Fruit fly (Drosophila melanogaster): ENCODE results near the gene CG34133.

Gene CG34133

dm6 chr3R:29837771-29838170, 31.4 kb upstream of the CG34133 start:
- no peak for TF ChIP-seq dac (GFP tag; optimal IDR thresholded peaks at IDR 0.05)
- TF ChIP-seq ss (GFP tag; optimal IDR thresholded peaks at IDR 0.05) = peak in 1 of 2 experiments; percentile 34
- TF ChIP-seq CG3032 (tag; optimal IDR thresholded peaks at IDR 0.05) = no peak
- TF ChIP-seq CG1621 (tag; optimal IDR thresholded peaks at IDR 0.05) = no peak
- TF ChIP-seq svp (GFP tag) = no peak
- TF ChIP-seq Ets21C (GFP tag; optimal IDR thresholded peaks at IDR 0.05) = no peak
- TF ChIP-seq topi (GFP tag; optimal IDR thresholded peaks at IDR 0.05) = no peak
- peak; percentile 72; the same call in 2 of the 3 replicates for TF ChIP-seq CG8119 (GFP tag; IDR thresholded peaks at IDR 0.05)
- no peak for TF ChIP-seq CG3919 (GFP tag; optimal IDR thresholded peaks at IDR 0.05)
- no peak for TF ChIP-seq Lpt (GFP tag; optimal IDR thresholded peaks at IDR 0.05)
- no peak for TF ChIP-seq dsx (GFP tag; optimal IDR thresholded peaks at IDR 0.05; ENCODE audit: poor library complexity, severe bottlenecking)
- no peak for TF ChIP-seq CG11902 (GFP tag; optimal IDR thresholded peaks at IDR 0.05)
- TF ChIP-seq salr (GFP tag; optimal IDR thresholded peaks at IDR 0.05) = no peak
- no peak for TF ChIP-seq vri (GFP tag; optimal IDR thresholded peaks at IDR 0.05)
- no peak for TF ChIP-seq net (GFP tag; optimal IDR thresholded peaks at IDR 0.05)
- 0 out of 2 replicates have a peak, but pooled peaks have one; percentile 5 for TF ChIP-seq CG11294 (GFP tag; IDR thresholded peaks at IDR 0.05)
- no peak for TF ChIP-seq Sox14 (GFP tag; optimal IDR thresholded peaks at IDR 0.05)
- no peak for TF ChIP-seq lz (GFP tag; optimal IDR thresholded peaks at IDR 0.05)
- no peak for TF ChIP-seq esn (GFP tag; optimal IDR thresholded peaks at IDR 0.05)
- peak; percentile 42 for TF ChIP-seq Hr4 (GFP tag; optimal IDR thresholded peaks at IDR 0.05)
- peak; percentile 58; the same call in 1 of the 3 replicates for TF ChIP-seq eg (GFP tag; IDR thresholded peaks at IDR 0.05)
- TF ChIP-seq fd85E (GFP tag; optimal IDR thresholded peaks at IDR 0.05) = no peak
- TF ChIP-seq CG10631 (GFP tag; optimal IDR thresholded peaks at IDR 0.05) = peak; percentile 29
- TF ChIP-seq Eip78C (GFP tag) = peak; percentile 49
- no peak for TF ChIP-seq Ets96B (tag; optimal IDR thresholded peaks at IDR 0.05)
- 0 out of 3 replicates have a peak, but pooled peaks have one; percentile 49 for TF ChIP-seq CG6163 (GFP tag; IDR thresholded peaks at IDR 0.05)
- peak; percentile 64 for TF ChIP-seq CG32006 (GFP tag; optimal IDR thresholded peaks at IDR 0.05)
- no peak for TF ChIP-seq Eip75B (GFP tag; optimal IDR thresholded peaks at IDR 0.05)
- TF ChIP-seq CG8632 (GFP tag; optimal IDR thresholded peaks at IDR 0.05) = no peak
- TF ChIP-seq pdm3 (GFP tag; optimal IDR thresholded peaks at IDR 0.05) = peak; percentile 4
- TF ChIP-seq Met (GFP tag; optimal IDR thresholded peaks at IDR 0.05) = no peak
- TF ChIP-seq Hr39 (GFP tag; optimal IDR thresholded peaks at IDR 0.05) = no peak
- no peak for TF ChIP-seq Sox102F (GFP tag; optimal IDR thresholded peaks at IDR 0.05)
- no peak for TF ChIP-seq Sox15 (GFP tag; optimal IDR thresholded peaks at IDR 0.05)
- no peak for TF ChIP-seq fd59A (GFP tag; optimal IDR thresholded peaks at IDR 0.05)
- TF ChIP-seq CG7368 (GFP tag; optimal IDR thresholded peaks at IDR 0.05) = no peak
- peak; percentile 71 for TF ChIP-seq CG15336 (GFP tag; IDR thresholded peaks at IDR 0.05)
- no peak for TF ChIP-seq fkh (GFP tag; optimal IDR thresholded peaks at IDR 0.05)

- TF ChIP-seq CG15336 (GFP tag; IDR thresholded peaks at IDR 0.05) = peak; percentile 29; the same call in 1 of the 2 replicates
- peak; percentile 7 for TF ChIP-seq fd59A (GFP tag; optimal IDR thresholded peaks at IDR 0.05)
- no peak for TF ChIP-seq Ets21C (GFP tag; optimal IDR thresholded peaks at IDR 0.05)
- peak; percentile 10 for TF ChIP-seq acj6 (GFP tag; optimal IDR thresholded peaks at IDR 0.05)
- TF ChIP-seq OdsH (GFP tag; optimal IDR thresholded peaks at IDR 0.05) = peak; percentile 31
- TF ChIP-seq CG6163 (GFP tag; IDR thresholded peaks at IDR 0.05) = 0 out of 3 replicates have a peak, but pooled peaks have one; percentile 13
- TF ChIP-seq Eip78C (GFP tag) = peak; percentile 79
- peak; percentile 15 for TF ChIP-seq spab (GFP tag; optimal IDR thresholded peaks at IDR 0.05)
- TF ChIP-seq Smox (GFP tag; optimal IDR thresholded peaks at IDR 0.05) = no peak
- TF ChIP-seq Met (GFP tag; optimal IDR thresholded peaks at IDR 0.05) = no peak
- no peak for TF ChIP-seq Sox15 (GFP tag; optimal IDR thresholded peaks at IDR 0.05)
- TF ChIP-seq CG10631 (GFP tag; optimal IDR thresholded peaks at IDR 0.05) = peak; percentile 40
- peak; percentile 47 for TF ChIP-seq CG32006 (GFP tag; optimal IDR thresholded peaks at IDR 0.05)
- TF ChIP-seq net (GFP tag; optimal IDR thresholded peaks at IDR 0.05) = no peak
- peak; percentile 5 for TF ChIP-seq Ets96B (tag; optimal IDR thresholded peaks at IDR 0.05)
- TF ChIP-seq CG6854 (GFP tag; optimal IDR thresholded peaks at IDR 0.05) = no peak
- TF ChIP-seq CG11762 (GFP tag; optimal IDR thresholded peaks at IDR 0.05; ENCODE audit: insufficient read depth) = no peak
- TF ChIP-seq fd85E (GFP tag; optimal IDR thresholded peaks at IDR 0.05) = no peak
- TF ChIP-seq ss (GFP tag; optimal IDR thresholded peaks at IDR 0.05) = peak in 1 of 2 experiments; percentile 48
- no peak for TF ChIP-seq cyc (GFP tag; optimal IDR thresholded peaks at IDR 0.05)
- peak; percentile 7 for TF ChIP-seq achi (GFP tag; optimal IDR thresholded peaks at IDR 0.05)
- peak; percentile 46 for TF ChIP-seq dsx (GFP tag; optimal IDR thresholded peaks at IDR 0.05; ENCODE audit: poor library complexity, severe bottlenecking)
- peak; percentile 13 for TF ChIP-seq CG3919 (GFP tag; optimal IDR thresholded peaks at IDR 0.05)
- TF ChIP-seq CG8119 (GFP tag; IDR thresholded peaks at IDR 0.05) = peak; percentile 21; the same call in 1 of the 3 replicates
- TF ChIP-seq CG6276 (GFP tag; optimal IDR thresholded peaks at IDR 0.05) = peak; percentile 22
- TF ChIP-seq pdm3 (GFP tag; optimal IDR thresholded peaks at IDR 0.05) = peak; percentile 1
- peak in 1 of 2 experiments; percentile 28 for TF ChIP-seq salr (GFP tag; optimal IDR thresholded peaks at IDR 0.05)
- peak; percentile 5 for TF ChIP-seq CG6808 (GFP tag; optimal IDR thresholded peaks at IDR 0.05)
- TF ChIP-seq CG16779 (tag; optimal IDR thresholded peaks at IDR 0.05) = no peak
Observed at dm6 chr3R:29838751-29839150, 30.4 kb upstream of the CG34133 start.
